Worm (Caenorhabditis elegans) whole organism, L2 larva: Measurements from ENCODE around the gene htrl-1.
A peak's percentile ranks its signal among the peaks of the same experiment; 100 is the strongest.

Source experiments
- R02D3.7 ChIP-seq: fragments of 150-350 bp; optimal IDR thresholded peaks from 2 replicates; lab custom pipeline; 2014; ENCODE audit warnings: missing biosample characterization, missing genetic modification characterization
- ZK546.5 ChIP-seq: sonication (generic microtip); optimal IDR thresholded peaks from 2 replicates; lab custom pipeline; 2017; ENCODE audit warnings: missing biosample characterization, missing genetic modification characterization
- elt-3 ChIP-seq: sonication (generic microtip); optimal IDR thresholded peaks from 2 replicates; lab custom pipeline; 2017; ENCODE audit warnings: missing biosample characterization, missing genetic modification characterization
- fos-1 ChIP-seq: fragments of 150-350 bp; optimal IDR thresholded peaks from 2 replicates; lab custom pipeline; 2014; ENCODE audit warnings: missing biosample characterization, missing genetic modification characterization
- lin-11 ChIP-seq: fragments of 150-350 bp; sonication (generic microtip); optimal IDR thresholded peaks from 2 replicates; lab custom pipeline; 2014; ENCODE audit warnings: missing biosample characterization, missing genetic modification characterization, inconsistent platforms, mixed read lengths
- lin-13 ChIP-seq: fragments of 150-350 bp; optimal IDR thresholded peaks from 2 replicates; lab custom pipeline; 2014; ENCODE audit warnings: missing biosample characterization, missing genetic modification reagents, missing genetic modification characterization
- lsy-2 ChIP-seq, 2 experiments: fragments of 150-350 bp in 1 of 2; sonication (generic microtip) in 1 of 2; optimal IDR thresholded peaks; 2 replicates each; lab custom pipeline; 2014 to 2017; ENCODE audit warnings: missing biosample characterization in 2 of 2, missing genetic modification characterization in 2 of 2
- nhr-23 ChIP-seq: fragments of 150-350 bp; optimal IDR thresholded peaks from 2 replicates; lab custom pipeline; 2014; ENCODE audit warnings: missing biosample characterization, missing genetic modification reagents, missing genetic modification characterization
- nhr-237 ChIP-seq: fragments of 150-350 bp; optimal IDR thresholded peaks from 2 replicates; lab custom pipeline; 2014; ENCODE audit warnings: missing biosample characterization, missing genetic modification characterization
- nhr-77 ChIP-seq: fragments of 150-350 bp; optimal IDR thresholded peaks from 2 replicates; lab custom pipeline; 2014; ENCODE audit warnings: missing biosample characterization, missing genetic modification characterization
- sma-9 ChIP-seq, 2 experiments: fragments of 150-350 bp in 1 of 2; sonication (generic microtip) in 1 of 2; optimal IDR thresholded peaks; 2 replicates each; lab custom pipeline; 2014 to 2016; ENCODE audit warnings: missing genetic modification characterization in 2 of 2, mild to moderate bottlenecking in 1 of 2, missing biosample characterization in 1 of 2, missing compliant biosample characterization in 1 of 2, missing genetic modification reagents in 1 of 2, moderate library complexity in 1 of 2

DNA sequence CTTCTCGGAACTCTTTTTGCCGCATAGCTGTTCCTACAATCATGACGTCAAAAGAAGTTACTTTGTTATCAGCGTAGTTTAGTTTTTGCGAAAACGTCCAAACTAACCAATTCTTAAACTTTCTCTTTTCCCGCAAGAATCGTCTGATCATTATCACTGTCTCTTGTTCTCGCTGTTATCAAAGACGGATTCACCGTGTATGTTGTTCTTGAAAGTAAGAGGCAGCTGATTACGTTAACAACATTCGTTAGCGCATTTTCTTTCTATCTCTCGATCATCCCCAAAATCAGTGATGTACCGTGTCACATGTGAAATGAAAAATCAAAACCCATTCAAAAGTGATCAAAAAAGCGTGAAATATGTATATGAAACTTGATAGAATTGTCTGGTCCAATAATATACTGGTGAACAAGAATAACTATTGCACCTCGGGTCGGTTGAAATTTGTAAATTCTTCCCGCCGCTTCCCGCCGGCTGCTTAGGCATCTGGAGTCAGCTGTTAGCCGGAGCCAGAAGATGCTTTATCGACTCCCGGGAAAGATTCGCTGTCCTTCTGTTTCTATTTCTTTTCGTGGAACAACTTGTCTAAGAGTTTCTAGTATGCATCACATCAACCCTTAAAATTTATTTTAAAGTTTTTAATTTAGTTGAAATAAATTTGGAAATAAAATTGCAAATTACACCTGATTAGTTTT is 38.5 kb upstream of the htrl-1 start:
- no peak for TF ChIP-seq nhr-23 (tag; lab: Kevin White, UChicago)
- peak; percentile 93 for TF ChIP-seq fos-1
- no peak for TF ChIP-seq lin-13
- peak; percentile 87 for TF ChIP-seq sma-9 (GFP tag; optimal IDR thresholded peaks at IDR 0.05; lab: Kevin White, UChicago)
- no peak for TF ChIP-seq sma-9 (tag; optimal IDR thresholded peaks at IDR 0.05; lab: Kevin White, UChicago)
- TF ChIP-seq ZK546.5: no peak
- TF ChIP-seq R02D3.7: no peak
- TF ChIP-seq lin-11 (tag; lab: Kevin White, UChicago): no peak
- TF ChIP-seq nhr-237 (tag; lab: Kevin White, UChicago): no peak
- peak in 1 of 2 experiments; percentile 29 for TF ChIP-seq lsy-2 (tag; optimal IDR thresholded peaks at IDR 0.05; lab: Kevin White, UChicago)
- TF ChIP-seq nhr-77 (tag; lab: Kevin White, UChicago): no peak
- no peak for TF ChIP-seq elt-3
